Worm (Caenorhabditis elegans): ENCODE results near the gene srh-171.

DNA sequence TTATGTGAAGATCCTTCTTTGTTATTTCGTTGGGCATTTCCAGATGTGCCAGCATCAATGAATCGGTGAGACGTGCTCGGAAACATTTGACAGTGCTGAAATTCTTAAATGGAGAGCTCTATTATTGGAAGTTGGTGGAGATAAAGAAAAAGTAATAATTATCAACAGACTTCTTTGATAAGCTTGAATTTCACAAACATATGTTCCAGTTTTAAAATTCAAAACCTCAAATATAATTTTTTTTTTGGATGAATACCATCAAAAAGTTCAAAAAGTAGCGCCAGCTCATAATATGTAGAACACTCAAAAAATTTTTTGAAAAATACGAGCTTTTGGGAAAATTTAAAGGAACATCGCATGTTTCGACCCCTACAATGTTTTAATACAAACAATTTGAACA, 28.6 kb downstream of the srh-171 start, which contains the start of gene Y60A3A.25:
- TF ChIP-seq fkh-10 (GFP tag; optimal IDR thresholded peaks at IDR 0.05) (no peak), ceh-48 (tag; optimal IDR thresholded peaks at IDR 0.05) (no peak), ets-4 (tag; optimal IDR thresholded peaks at IDR 0.05) (no peak), nhr-11 (tag; optimal IDR thresholded peaks at IDR 0.05) (no peak), eyg-1 (tag; optimal IDR thresholded peaks at IDR 0.05) (no peak), nfya-1 (tag; optimal IDR thresholded peaks at IDR 0.05) (no peak), nhr-232 (tag; optimal IDR thresholded peaks at IDR 0.05) (no peak), ceh-18 (tag; optimal IDR thresholded peaks at IDR 0.05) (no peak), pag-3 (tag; optimal IDR thresholded peaks at IDR 0.05; ENCODE audit: borderline replicate concordance) (no peak), sox-4 (tag; optimal IDR thresholded peaks at IDR 0.05) (no peak)
